Fruit fly (Drosophila melanogaster): ENCODE results near the gene Grip71.

The Grip71 gene

DNA sequence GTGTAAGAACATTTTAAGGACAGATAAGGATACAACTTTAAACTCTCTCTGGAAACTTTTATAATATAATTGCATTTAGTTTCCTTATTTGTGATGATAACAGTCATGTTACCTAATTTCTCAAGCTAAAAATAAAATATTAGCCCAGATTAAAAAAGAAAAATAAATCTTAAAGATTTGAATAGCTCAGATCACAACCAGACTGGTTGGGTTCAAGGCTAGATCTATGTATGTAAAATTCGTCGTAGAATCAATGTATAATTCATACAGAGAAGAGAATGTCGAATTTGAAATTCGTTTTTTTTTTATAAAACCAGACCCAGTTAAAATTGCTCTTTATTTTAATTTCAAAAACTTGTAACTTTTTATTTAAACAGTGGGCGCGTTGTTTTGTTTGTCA, 5.4 kb downstream of the Grip71 start:
- TF ChIP-seq h (optimal IDR thresholded peaks at IDR 0.05) (no peak), insv (optimal IDR thresholded peaks at IDR 0.05) (no peak), ttk (optimal IDR thresholded peaks at IDR 0.05) (no peak), psq (optimal IDR thresholded peaks at IDR 0.05) (no peak), Sin3A (optimal IDR thresholded peaks at IDR 0.05) (no peak), Myc (optimal IDR thresholded peaks at IDR 0.05) (no peak)

- TF ChIP-seq h (optimal IDR thresholded peaks at IDR 0.05) (no peak), psq (optimal IDR thresholded peaks at IDR 0.05) (no peak), insv (optimal IDR thresholded peaks at IDR 0.05) (no peak), Sin3A (optimal IDR thresholded peaks at IDR 0.05) (no peak), Myc (optimal IDR thresholded peaks at IDR 0.05) (no peak), ttk (optimal IDR thresholded peaks at IDR 0.05) (no peak)
Measured at dm6 chr2L:18717365-18718011, 8.8 kb downstream of the Grip71 start.

DNA sequence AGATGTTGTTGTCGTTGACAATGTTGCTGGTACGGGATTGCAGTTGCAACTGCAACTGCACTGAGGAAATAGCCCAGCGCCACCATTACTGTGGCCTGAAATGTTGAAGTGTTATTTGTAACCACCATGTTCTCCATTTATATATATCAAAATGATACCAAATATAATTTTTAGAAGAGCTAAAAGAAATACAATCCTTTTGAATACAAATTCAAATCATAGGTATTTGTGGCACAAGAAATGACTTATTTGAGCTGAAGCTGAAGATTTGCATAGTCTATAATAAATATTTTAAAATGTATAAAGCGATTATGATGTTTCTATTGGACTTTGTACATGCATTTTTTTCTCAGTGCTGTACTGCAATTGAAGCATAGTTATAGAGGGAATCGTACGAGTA, 10.9 kb downstream of the Grip71 start:
- TF ChIP-seq insv (optimal IDR thresholded peaks at IDR 0.05) (no peak), h (optimal IDR thresholded peaks at IDR 0.05) (no peak), psq (optimal IDR thresholded peaks at IDR 0.05) (no peak), Sin3A (optimal IDR thresholded peaks at IDR 0.05) (no peak), ttk (optimal IDR thresholded peaks at IDR 0.05) (no peak), Myc (optimal IDR thresholded peaks at IDR 0.05) (no peak)

DNA sequence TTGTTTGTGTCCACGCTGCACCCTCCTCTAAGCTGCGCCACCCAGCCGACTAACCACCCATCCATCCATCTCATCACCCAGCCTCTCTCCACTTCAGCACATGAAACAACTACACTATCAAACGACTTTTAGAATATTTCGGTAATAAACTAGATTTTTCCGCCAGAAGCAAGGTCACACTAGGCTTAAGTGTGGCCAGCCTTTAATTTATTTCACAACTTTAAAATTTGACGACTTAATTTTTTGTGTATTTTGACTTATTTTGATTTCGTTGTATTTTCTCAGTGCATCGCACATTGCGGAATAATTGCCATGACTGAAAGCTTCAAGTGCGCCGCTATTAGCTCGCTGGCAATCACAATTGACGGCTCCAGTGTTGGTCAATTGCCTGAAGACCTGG, 16.2 kb downstream of the Grip71 start:
- TF ChIP-seq Sin3A (optimal IDR thresholded peaks at IDR 0.05), result no peak
- TF ChIP-seq ttk (optimal IDR thresholded peaks at IDR 0.05), result no peak

DNA sequence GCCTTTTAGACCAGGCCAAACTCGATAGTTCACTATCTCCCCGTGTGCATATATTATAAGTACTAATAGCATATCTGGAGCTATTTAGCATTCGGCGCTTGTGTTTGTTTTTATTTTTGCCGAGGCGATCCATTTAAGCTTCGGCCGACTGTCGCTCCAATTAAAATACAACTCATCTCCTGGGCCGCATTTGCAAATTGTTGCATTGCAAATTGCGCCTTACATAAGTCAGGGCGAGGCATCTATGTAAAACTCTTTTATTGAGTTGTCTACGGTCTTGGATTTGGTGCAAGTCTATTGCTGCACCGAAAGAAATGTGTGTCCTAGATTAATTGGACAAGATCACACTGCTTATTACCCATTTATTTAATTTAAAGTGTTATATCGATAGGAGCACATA, 19.3 kb downstream of the Grip71 start:
- TF ChIP-seq insv (optimal IDR thresholded peaks at IDR 0.05) (no peak), h (optimal IDR thresholded peaks at IDR 0.05) (no peak), ttk (optimal IDR thresholded peaks at IDR 0.05) (no peak), Sin3A (optimal IDR thresholded peaks at IDR 0.05) (no peak), psq (optimal IDR thresholded peaks at IDR 0.05) (no peak), Myc (optimal IDR thresholded peaks at IDR 0.05) (no peak)

DNA sequence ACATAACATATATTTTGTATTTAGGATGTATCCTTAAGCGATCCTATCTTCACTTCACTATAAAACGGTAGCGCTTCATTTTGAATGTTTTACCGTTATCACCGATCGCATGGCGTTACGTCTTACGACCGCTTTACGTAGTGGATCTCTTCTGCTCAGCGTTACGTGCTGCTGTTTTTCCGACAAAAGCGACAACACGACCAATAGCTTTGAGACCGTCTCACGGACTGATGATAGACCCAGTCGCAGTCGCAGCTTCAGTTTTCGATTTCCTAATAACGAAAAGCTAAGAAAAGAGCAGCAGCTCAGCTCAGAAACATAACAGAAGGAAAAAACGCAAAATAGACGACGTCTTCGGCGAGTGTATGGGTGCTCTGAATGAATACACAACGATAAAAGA, 23.6 kb downstream of the Grip71 start, which contains the start of gene CG10348:
CG10348 (minus strand) TSS at position 234 of the 400 bp plus-strand sequence.
- TF ChIP-seq psq (optimal IDR thresholded peaks at IDR 0.05), result no peak
- TF ChIP-seq h (optimal IDR thresholded peaks at IDR 0.05), result no peak
- TF ChIP-seq ttk (optimal IDR thresholded peaks at IDR 0.05), result no peak
- no peak for TF ChIP-seq Sin3A (optimal IDR thresholded peaks at IDR 0.05)
- no peak for TF ChIP-seq insv (optimal IDR thresholded peaks at IDR 0.05)
- no peak for TF ChIP-seq Myc (optimal IDR thresholded peaks at IDR 0.05)

- TF ChIP-seq ttk (optimal IDR thresholded peaks at IDR 0.05) (no peak), Myc (optimal IDR thresholded peaks at IDR 0.05) (no peak), psq (optimal IDR thresholded peaks at IDR 0.05) (no peak), insv (optimal IDR thresholded peaks at IDR 0.05) (no peak), h (optimal IDR thresholded peaks at IDR 0.05) (no peak), Sin3A (optimal IDR thresholded peaks at IDR 0.05) (no peak)
Measured at dm6 chr2L:18732760-18733530, 24.3 kb downstream of the Grip71 start.

dm6 chr2L:18735553-18736167, 27.0 kb downstream of the Grip71 start:
- TF ChIP-seq h (optimal IDR thresholded peaks at IDR 0.05), result no peak
- TF ChIP-seq ttk (optimal IDR thresholded peaks at IDR 0.05), result no peak
- TF ChIP-seq insv (optimal IDR thresholded peaks at IDR 0.05), result no peak
- TF ChIP-seq psq (optimal IDR thresholded peaks at IDR 0.05), result no peak
- TF ChIP-seq Myc (optimal IDR thresholded peaks at IDR 0.05), result no peak
- no peak for TF ChIP-seq Sin3A (optimal IDR thresholded peaks at IDR 0.05)

dm6 chr2L:18737239-18737638, 28.6 kb downstream of the Grip71 start:
- TF ChIP-seq Myc (optimal IDR thresholded peaks at IDR 0.05) (no peak), Sin3A (optimal IDR thresholded peaks at IDR 0.05) (no peak), h (optimal IDR thresholded peaks at IDR 0.05) (no peak), psq (optimal IDR thresholded peaks at IDR 0.05) (no peak), ttk (optimal IDR thresholded peaks at IDR 0.05) (no peak)

DNA sequence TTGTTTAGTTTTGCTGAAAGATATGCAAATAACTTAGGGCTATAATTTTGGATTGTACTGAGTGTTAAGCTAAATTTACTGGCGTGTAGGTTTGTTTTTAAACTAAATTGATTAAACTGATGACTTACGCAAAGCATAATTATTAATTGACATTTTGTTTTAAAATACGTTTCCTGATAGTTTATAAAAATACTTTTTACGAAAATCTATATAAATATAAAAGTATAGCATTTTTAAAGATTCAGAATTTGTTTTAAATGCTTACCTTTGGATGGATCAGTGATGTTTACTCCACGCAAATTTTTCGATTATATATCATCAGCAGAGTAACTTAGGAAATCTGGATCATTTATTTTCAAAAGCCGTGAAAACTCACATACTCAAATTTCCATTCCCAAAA, 31.4 kb downstream of the Grip71 start, which contains the start of the genes CG42752 and CG15167:
CG42752 (minus strand) TSS at position 101 of the 400 bp plus-strand sequence.
CG15167 (plus strand) TSS at position 349 of the 400 bp plus-strand sequence.
- TF ChIP-seq psq (optimal IDR thresholded peaks at IDR 0.05) (no peak), h (optimal IDR thresholded peaks at IDR 0.05) (no peak), Myc (optimal IDR thresholded peaks at IDR 0.05) (no peak), Sin3A (optimal IDR thresholded peaks at IDR 0.05) (no peak), ttk (optimal IDR thresholded peaks at IDR 0.05) (no peak), insv (optimal IDR thresholded peaks at IDR 0.05) (no peak)

DNA sequence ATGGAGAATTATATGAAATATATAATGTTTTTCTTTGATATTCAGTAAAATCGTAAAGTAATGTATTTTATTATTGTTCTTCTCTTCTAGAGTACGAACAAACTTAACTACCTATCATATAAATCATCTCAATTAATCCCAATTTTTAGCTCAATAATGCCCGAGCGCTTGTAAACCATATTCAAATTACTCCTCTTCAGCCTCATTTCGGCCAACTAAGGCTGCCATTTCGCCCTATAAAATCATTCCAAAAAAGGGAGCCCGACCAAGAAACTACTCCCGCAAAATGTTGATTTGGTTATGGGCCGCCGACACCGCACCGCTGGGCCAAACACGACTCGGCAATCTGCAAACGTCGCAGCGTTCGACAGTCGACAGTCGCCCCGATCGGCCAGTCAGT, 34.1 kb downstream of the Grip71 start:
- TF ChIP-seq ttk (optimal IDR thresholded peaks at IDR 0.05), result no peak
- no peak for TF ChIP-seq h (optimal IDR thresholded peaks at IDR 0.05)
- TF ChIP-seq insv (optimal IDR thresholded peaks at IDR 0.05), result no peak
- TF ChIP-seq psq (optimal IDR thresholded peaks at IDR 0.05), result no peak
- no peak for TF ChIP-seq Sin3A (optimal IDR thresholded peaks at IDR 0.05)
- no peak for TF ChIP-seq Myc (optimal IDR thresholded peaks at IDR 0.05)

dm6 chr2L:18743896-18744295, 35.2 kb downstream of the Grip71 start:
- TF ChIP-seq Myc (optimal IDR thresholded peaks at IDR 0.05) (no peak), Sin3A (optimal IDR thresholded peaks at IDR 0.05) (no peak), ttk (optimal IDR thresholded peaks at IDR 0.05) (no peak), psq (optimal IDR thresholded peaks at IDR 0.05) (no peak), insv (optimal IDR thresholded peaks at IDR 0.05) (no peak), h (optimal IDR thresholded peaks at IDR 0.05) (no peak)

All from Kc167 (cell line).